Worm (Caenorhabditis elegans): ENCODE results near the gene wrt-8.

Gene wrt-8

ce11 chrV:15367770-15368169 lies 23.4 kb upstream of the wrt-8 start:
- TF ChIP-seq elt-1 (tag; optimal IDR thresholded peaks at IDR 0.05; ENCODE audit: borderline replicate concordance, insufficient read depth) (no peak), ham-2 (GFP tag; optimal IDR thresholded peaks at IDR 0.05) (no peak), zip-8 (tag; optimal IDR thresholded peaks at IDR 0.05) (no peak), mep-1 (tag; optimal IDR thresholded peaks at IDR 0.05) (no peak), tbx-8 (GFP tag; optimal IDR thresholded peaks at IDR 0.05) (no peak), nhr-12 (tag; optimal IDR thresholded peaks at IDR 0.05) (no peak), mls-2 (tag; optimal IDR thresholded peaks at IDR 0.05) (no peak), drap-1 (GFP tag; optimal IDR thresholded peaks at IDR 0.05) (no peak), lin-32 (GFP tag; optimal IDR thresholded peaks at IDR 0.05) (no peak), nhr-76 (tag; optimal IDR thresholded peaks at IDR 0.05) (no peak), ztf-11 (tag; optimal IDR thresholded peaks at IDR 0.05) (no peak), snpc-4 (tag; optimal IDR thresholded peaks at IDR 0.05) (no peak), unc-120 (tag; optimal IDR thresholded peaks at IDR 0.05; ENCODE audit: poor library complexity, severe bottlenecking) (no peak)

DNA sequence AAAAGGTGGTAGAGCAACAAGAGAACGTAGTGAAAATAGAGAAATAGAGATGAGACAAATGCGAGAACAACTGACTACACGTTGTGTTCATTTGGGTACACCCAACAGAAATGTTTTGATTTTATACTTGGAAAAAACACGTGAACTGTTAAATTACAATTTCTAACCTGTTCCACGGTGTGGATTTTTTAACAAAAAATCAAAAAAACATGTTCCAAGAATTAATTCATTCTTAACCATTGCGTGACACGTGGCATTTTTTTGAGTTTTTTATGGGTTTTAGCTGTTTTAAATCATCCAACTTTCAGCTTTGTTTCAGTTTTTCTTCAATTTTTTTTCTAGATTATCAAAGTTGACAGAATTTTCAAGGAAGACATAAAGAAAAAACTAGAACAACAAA lies 17.0 kb upstream of the wrt-8 start, which contains the start of gene ech-1.1:
Gene ech-1.1, minus strand, starts transcription at position 101 of the 400 bp plus-strand sequence.
- TF ChIP-seq hlh-1 (tag; optimal IDR thresholded peaks at IDR 0.05): peak; percentile 32

DNA sequence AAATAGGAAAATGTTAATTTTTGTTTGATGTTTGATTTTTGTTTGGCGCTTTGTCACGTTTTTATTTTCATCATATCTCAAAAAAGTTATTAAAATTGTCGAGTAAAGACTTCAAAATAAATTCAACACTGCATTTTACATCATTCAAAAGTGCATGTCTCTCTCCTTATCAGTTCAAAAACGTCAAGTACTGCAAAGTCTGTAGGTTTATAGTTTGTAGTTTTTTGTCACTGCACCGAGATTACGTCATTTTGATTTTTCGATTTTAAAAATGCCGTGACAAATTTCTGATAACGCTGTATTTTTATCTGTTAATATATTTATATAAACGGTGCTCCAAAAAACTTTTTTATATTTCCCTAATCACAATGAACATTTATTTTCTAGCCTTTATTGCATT lies 10.3 kb upstream of the wrt-8 start, which contains the start of gene C29F3.7:
Gene C29F3.7, plus strand, starts transcription at position 254 of the 400 bp plus-strand sequence.
- TF ChIP-seq ceh-43 (GFP tag; optimal IDR thresholded peaks at IDR 0.05): no peak
- TF ChIP-seq blmp-1 (tag; optimal IDR thresholded peaks at IDR 0.05): no peak
- TF ChIP-seq lin-32 (GFP tag; optimal IDR thresholded peaks at IDR 0.05): no peak
- no peak for TF ChIP-seq ztf-11 (tag; optimal IDR thresholded peaks at IDR 0.05)

ce11 chrV:15352376-15352775 lies 8.0 kb upstream of the wrt-8 start, which contains the start of gene srx-58:
Gene srx-58 (plus strand): TSS chrV:15352676.
- no peak for TF ChIP-seq zip-8 (tag; optimal IDR thresholded peaks at IDR 0.05)
- TF ChIP-seq nhr-76 (tag; optimal IDR thresholded peaks at IDR 0.05): no peak
- TF ChIP-seq drap-1 (GFP tag; optimal IDR thresholded peaks at IDR 0.05): no peak
- no peak for TF ChIP-seq nhr-28 (tag; optimal IDR thresholded peaks at IDR 0.05)
- TF ChIP-seq lsy-2 (tag; optimal IDR thresholded peaks at IDR 0.05): no peak
- TF ChIP-seq flh-1 (GFP tag; optimal IDR thresholded peaks at IDR 0.05): no peak
- TF ChIP-seq M03D4.4 (tag; optimal IDR thresholded peaks at IDR 0.05): no peak
- no peak for TF ChIP-seq sptf-1 (tag; optimal IDR thresholded peaks at IDR 0.05)
- TF ChIP-seq unc-39 (tag; optimal IDR thresholded peaks at IDR 0.05): no peak
- no peak for TF ChIP-seq pha-4 (tag; optimal IDR thresholded peaks at IDR 0.05)
- no peak for TF ChIP-seq snpc-4 (tag; optimal IDR thresholded peaks at IDR 0.05)
- TF ChIP-seq elt-3 (tag; optimal IDR thresholded peaks at IDR 0.05): no peak
- TF ChIP-seq bed-3 (GFP tag; optimal IDR thresholded peaks at IDR 0.05): no peak
- no peak for TF ChIP-seq hlh-1 (tag; optimal IDR thresholded peaks at IDR 0.05)
- TF ChIP-seq elt-1 (tag; optimal IDR thresholded peaks at IDR 0.05; ENCODE audit: borderline replicate concordance, insufficient read depth): no peak
- TF ChIP-seq ceh-39 (tag; optimal IDR thresholded peaks at IDR 0.05): no peak

DNA sequence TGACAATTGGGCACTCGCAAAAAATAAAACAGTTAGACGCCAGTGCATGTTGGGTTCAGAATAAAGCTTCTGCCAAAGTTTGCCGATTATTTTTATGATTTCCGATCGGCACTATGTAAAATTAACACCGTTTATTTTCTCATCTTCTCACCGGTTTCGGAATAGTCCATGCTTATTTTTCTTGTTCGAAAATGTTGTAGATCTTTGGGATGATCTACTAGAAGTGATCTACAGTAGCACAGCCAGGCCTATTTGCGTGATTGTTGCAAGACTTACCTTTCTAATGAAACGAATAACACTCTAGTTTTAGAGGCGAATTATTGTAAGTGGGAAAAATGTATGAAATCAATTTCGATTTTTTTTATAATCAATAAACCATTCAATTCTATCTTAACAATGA lies 6.2 kb upstream of the wrt-8 start, which contains the start of gene clec-231:
Gene clec-231, minus strand, starts transcription at position 101 of the 400 bp plus-strand sequence.
- TF ChIP-seq ces-1 (GFP tag; optimal IDR thresholded peaks at IDR 0.05): no peak
- TF ChIP-seq nhr-12 (tag; optimal IDR thresholded peaks at IDR 0.05): no peak
- no peak for TF ChIP-seq M03D4.4 (tag; optimal IDR thresholded peaks at IDR 0.05)
- no peak for TF ChIP-seq ceh-39 (tag; optimal IDR thresholded peaks at IDR 0.05)
- TF ChIP-seq blmp-1 (tag; optimal IDR thresholded peaks at IDR 0.05): no peak
- no peak for TF ChIP-seq unc-62 (GFP tag; optimal IDR thresholded peaks at IDR 0.05)
- no peak for TF ChIP-seq unc-120 (tag; optimal IDR thresholded peaks at IDR 0.05; ENCODE audit: poor library complexity, severe bottlenecking)
- TF ChIP-seq ceh-43 (GFP tag; optimal IDR thresholded peaks at IDR 0.05): no peak
- TF ChIP-seq lin-13 (tag; optimal IDR thresholded peaks at IDR 0.05): no peak
- no peak for TF ChIP-seq hlh-1 (tag; optimal IDR thresholded peaks at IDR 0.05)
- TF ChIP-seq tbx-8 (GFP tag; optimal IDR thresholded peaks at IDR 0.05): no peak
- no peak for TF ChIP-seq snpc-4 (tag; optimal IDR thresholded peaks at IDR 0.05)
- no peak for TF ChIP-seq nhr-28 (tag; optimal IDR thresholded peaks at IDR 0.05)
- no peak for TF ChIP-seq mep-1 (tag; optimal IDR thresholded peaks at IDR 0.05)
- no peak for TF ChIP-seq zip-8 (tag; optimal IDR thresholded peaks at IDR 0.05)

- TF ChIP-seq unc-120 (tag; optimal IDR thresholded peaks at IDR 0.05; ENCODE audit: poor library complexity, severe bottlenecking) (no peak), lin-13 (tag; optimal IDR thresholded peaks at IDR 0.05) (no peak), ceh-39 (tag; optimal IDR thresholded peaks at IDR 0.05) (no peak), cnd-1 (tag; optimal IDR thresholded peaks at IDR 0.05) (no peak), elt-3 (tag; optimal IDR thresholded peaks at IDR 0.05) (no peak), sem-2 (GFP tag; optimal IDR thresholded peaks at IDR 0.05) (no peak), M03D4.4 (tag; optimal IDR thresholded peaks at IDR 0.05) (no peak), ceh-43 (GFP tag; optimal IDR thresholded peaks at IDR 0.05) (no peak), ztf-11 (tag; optimal IDR thresholded peaks at IDR 0.05) (no peak), pha-4 (tag; optimal IDR thresholded peaks at IDR 0.05) (no peak), mls-2 (tag; optimal IDR thresholded peaks at IDR 0.05) (no peak), lsy-2 (tag; optimal IDR thresholded peaks at IDR 0.05) (no peak), unc-62 (GFP tag; optimal IDR thresholded peaks at IDR 0.05) (no peak), ham-2 (GFP tag; optimal IDR thresholded peaks at IDR 0.05) (no peak), ceh-83 (GFP tag; optimal IDR thresholded peaks at IDR 0.05) (no peak), nhr-76 (tag; optimal IDR thresholded peaks at IDR 0.05) (no peak), mep-1 (tag; optimal IDR thresholded peaks at IDR 0.05) (no peak), nhr-2 (tag; optimal IDR thresholded peaks at IDR 0.05) (no peak), lin-32 (GFP tag; optimal IDR thresholded peaks at IDR 0.05) (no peak), blmp-1 (tag; optimal IDR thresholded peaks at IDR 0.05) (no peak)
These were observed 4.7 kb upstream of the wrt-8 start, which contains the start of gene clec-230 for ce11 chrV:15349044-15349443. Gene clec-230 (minus strand): TSS chrV:15349144.

All from whole organism, mixed stage, embryonic.